Fruit fly (Drosophila melanogaster) whole organism, wandering third instar larva: Measurements from ENCODE around the gene alpha-Man-Ib.
A peak's percentile ranks its signal among the peaks of the same experiment; 100 is the strongest.

Experiments used
- Abd-B ChIP-seq: fragments of >200 bp; optimal IDR thresholded peaks from 2 replicates; lab custom pipeline; 2017; ENCODE audit warnings: missing biosample characterization, missing genetic modification characterization
- CG32264 ChIP-seq: fragments of 200-800 bp; sonication (Bioruptor generic); optimal IDR thresholded peaks from 2 replicates; lab custom pipeline; 2016; ENCODE audit warnings: missing biosample characterization, missing genetic modification characterization
- CrebA ChIP-seq: fragments of 200-800 bp; sonication (Bioruptor generic); optimal IDR thresholded peaks from 2 replicates; lab custom pipeline; 2016; ENCODE audit warnings: missing biosample characterization, mild to moderate bottlenecking, missing genetic modification characterization, borderline replicate concordance
- Dfd ChIP-seq: fragments of >200 bp; optimal IDR thresholded peaks from 2 replicates; lab custom pipeline; 2017; ENCODE audit warnings: missing biosample characterization, missing genetic modification characterization
- Dif ChIP-seq: fragments of 200-275, 200-300 bp; sonication (Bioruptor generic); optimal IDR thresholded peaks from 2 replicates; lab custom pipeline; 2018; ENCODE audit warnings: missing biosample characterization, missing genetic modification characterization; ENCODE audit not compliant: partially characterized antibody
- GATAd ChIP-seq: sonication (Bioruptor generic); optimal IDR thresholded peaks from 2 replicates; lab custom pipeline; 2016; ENCODE audit warnings: missing biosample characterization, missing genetic modification characterization
- Hnf4 ChIP-seq: fragments of 200-800 bp; sonication (Bioruptor generic); optimal IDR thresholded peaks from 2 replicates; lab custom pipeline; 2016; ENCODE audit warnings: missing biosample characterization, mild to moderate bottlenecking, missing genetic modification characterization
- Hr78 ChIP-seq: fragments of >200 bp; optimal IDR thresholded peaks from 2 replicates; lab custom pipeline; 2017; ENCODE audit warnings: missing biosample characterization, missing genetic modification characterization
- Hr83 ChIP-seq: fragments of 200-300 bp; sonication (Bioruptor generic); optimal IDR thresholded peaks from 2 replicates; lab custom pipeline; 2016; ENCODE audit warnings: missing biosample characterization, mild to moderate bottlenecking, missing genetic modification characterization, moderate library complexity; ENCODE audit not compliant: poor library complexity, severe bottlenecking
- Mio ChIP-seq: sonication (Bioruptor generic); optimal IDR thresholded peaks from 2 replicates; lab custom pipeline; 2016; ENCODE audit warnings: missing biosample characterization, missing genetic modification characterization
- Rel ChIP-seq, 2 experiments: fragments of 200-800 bp; sonication (Bioruptor generic) in 1 of 2; optimal IDR thresholded peaks; 2 replicates in 1 of 2; 3 replicates in 1 of 2; lab custom pipeline; 2016 to 2019; ENCODE audit warnings: mild to moderate bottlenecking in 2 of 2, missing biosample characterization in 2 of 2, missing genetic modification characterization in 2 of 2, moderate library complexity in 1 of 2
- Sp1 ChIP-seq: fragments of 200-800 bp; sonication (Bioruptor generic); optimal IDR thresholded peaks from 3 replicates; lab custom pipeline; 2019; ENCODE audit warnings: missing biosample characterization, mild to moderate bottlenecking, missing genetic modification characterization, moderate library complexity
- Vsx2 ChIP-seq: fragments of 200-300, 225-300 bp; sonication (Bioruptor generic); optimal IDR thresholded peaks from 2 replicates; lab custom pipeline; 2018; ENCODE audit warnings: missing biosample characterization, missing genetic modification characterization; ENCODE audit not compliant: partially characterized antibody
- dl ChIP-seq, 2 experiments: fragments of 175-275, 200-275 bp in 1 of 2; fragments of 200-275 bp in 1 of 2; sonication (Bioruptor generic); optimal IDR thresholded peaks; lab custom pipeline; 2018; ENCODE audit warnings: mild to moderate bottlenecking in 2 of 2, missing biosample characterization in 2 of 2, missing genetic modification characterization in 2 of 2, moderate library complexity in 2 of 2; ENCODE audit not compliant: partially characterized antibody in 2 of 2, insufficient read depth in 1 of 2
- foxo ChIP-seq, 2 experiments: fragments of 200-800 bp; sonication (Bioruptor generic); optimal IDR thresholded peaks; 2 replicates in 1 of 2; 3 replicates in 1 of 2; lab custom pipeline; 2016 to 2017; ENCODE audit warnings: missing biosample characterization in 2 of 2, missing genetic modification characterization in 2 of 2
- fru ChIP-seq: fragments of 200-800 bp; sonication (Bioruptor generic); optimal IDR thresholded peaks from 3 replicates; lab custom pipeline; 2016; ENCODE audit warnings: missing biosample characterization, mild to moderate bottlenecking, missing genetic modification characterization
- h ChIP-seq: fragments of 200-800 bp; sonication (Bioruptor generic); optimal IDR thresholded peaks from 3 replicates; lab custom pipeline; 2016; ENCODE audit warnings: missing biosample characterization, mild to moderate bottlenecking, missing genetic modification characterization
- jim ChIP-seq: fragments of 175-275, 200-325 bp; sonication (Bioruptor generic); optimal IDR thresholded peaks from 2 replicates; lab custom pipeline; 2016; ENCODE audit warnings: missing biosample characterization, mild to moderate bottlenecking, missing genetic modification characterization
- lola ChIP-seq: fragments of >200 bp; optimal IDR thresholded peaks from 2 replicates; lab custom pipeline; 2017; ENCODE audit warnings: missing biosample characterization, missing genetic modification characterization
- pan ChIP-seq: fragments of >200 bp; optimal IDR thresholded peaks from 2 replicates; lab custom pipeline; 2017
- rgr ChIP-seq: fragments of 200-800 bp; sonication (Bioruptor generic); optimal IDR thresholded peaks from 3 replicates; lab custom pipeline; 2016; ENCODE audit warnings: missing biosample characterization, mild to moderate bottlenecking, missing genetic modification characterization
- sage ChIP-seq: fragments of 200-800 bp; sonication (Bioruptor generic); optimal IDR thresholded peaks from 2 replicates; lab custom pipeline; 2016; ENCODE audit warnings: missing biosample characterization, mild to moderate bottlenecking, missing genetic modification characterization
- sv ChIP-seq: fragments of 200-800 bp; sonication (Bioruptor generic); optimal IDR thresholded peaks from 3 replicates; lab custom pipeline; 2016; ENCODE audit warnings: missing biosample characterization, missing genetic modification characterization
- tai ChIP-seq: sonication (Bioruptor generic); optimal IDR thresholded peaks from 2 replicates; lab custom pipeline; 2016; ENCODE audit warnings: missing biosample characterization, missing genetic modification characterization

The alpha-Man-Ib gene

DNA sequence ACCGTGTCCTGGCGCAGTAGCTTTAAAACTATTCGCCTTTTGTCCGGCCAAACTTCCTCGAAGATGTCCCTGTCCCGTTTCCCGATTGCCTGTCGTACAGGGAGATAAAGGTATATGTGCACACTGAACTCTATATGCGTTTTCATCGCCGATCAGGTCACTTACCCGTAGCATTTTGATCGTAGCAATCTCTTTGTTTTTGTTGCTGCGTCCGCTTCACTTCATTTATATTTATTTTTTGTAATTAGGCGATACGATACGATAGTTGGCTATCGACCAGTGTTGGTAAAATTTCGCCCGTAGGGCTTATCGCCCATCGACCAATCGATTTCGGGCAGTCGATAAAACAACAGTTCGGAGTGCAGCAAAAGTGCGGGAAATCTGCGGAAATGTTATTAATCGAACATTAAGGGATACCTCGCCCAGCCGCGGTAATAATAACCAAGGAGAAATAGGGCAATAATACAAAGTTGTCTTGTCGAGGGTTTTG is 49.9 kb downstream of the alpha-Man-Ib start, which contains the start of the genes Cul5 and Bicra:
Gene Cul5, minus strand, starts transcription at position 259 of the 490 bp plus-strand sequence.
Gene Bicra, plus strand, starts transcription at position 324 of the 490 bp plus-strand sequence.
- no peak for TF ChIP-seq pan (lab: Kevin White, UChicago)
- no peak for TF ChIP-seq Dif (GFP tag; lab: Kevin White, UChicago)
- TF ChIP-seq rgr (GFP tag; lab: Kevin White, UChicago) = peak; percentile 16
- no peak for TF ChIP-seq Mio (GFP tag; lab: Kevin White, UChicago)
- peak; percentile 62 for TF ChIP-seq Vsx2 (GFP tag; lab: Kevin White, UChicago)
- TF ChIP-seq Rel (GFP tag; optimal IDR thresholded peaks at IDR 0.05; lab: Kevin White, UChicago) = no peak
- TF ChIP-seq Rel (tag; optimal IDR thresholded peaks at IDR 0.05; lab: Kevin White, UChicago) = peak; percentile 49
- peak; percentile 39 for TF ChIP-seq Hr83 (GFP tag; lab: Kevin White, UChicago)
- TF ChIP-seq Sp1 (GFP tag; lab: Kevin White, UChicago) = no peak
- TF ChIP-seq tai (GFP tag; lab: Kevin White, UChicago) = no peak
- peak; percentile 44 for TF ChIP-seq h
- TF ChIP-seq Hr78 (GFP tag; lab: Kevin White, UChicago) = no peak
- no peak for TF ChIP-seq Dfd (GFP tag; lab: Kevin White, UChicago)
- no peak for TF ChIP-seq Abd-B (GFP tag; lab: Kevin White, UChicago)
- TF ChIP-seq lola (GFP tag; lab: Kevin White, UChicago) = no peak
- TF ChIP-seq jim (GFP tag; lab: Kevin White, UChicago) = no peak
- TF ChIP-seq dl (GFP tag; optimal IDR thresholded peaks at IDR 0.05; lab: Kevin White, UChicago; ENCODE audit: insufficient read depth in 1 of 2, partially characterized antibody in 2 of 2) = no peak
- TF ChIP-seq CG32264 = peak; percentile 20

DNA sequence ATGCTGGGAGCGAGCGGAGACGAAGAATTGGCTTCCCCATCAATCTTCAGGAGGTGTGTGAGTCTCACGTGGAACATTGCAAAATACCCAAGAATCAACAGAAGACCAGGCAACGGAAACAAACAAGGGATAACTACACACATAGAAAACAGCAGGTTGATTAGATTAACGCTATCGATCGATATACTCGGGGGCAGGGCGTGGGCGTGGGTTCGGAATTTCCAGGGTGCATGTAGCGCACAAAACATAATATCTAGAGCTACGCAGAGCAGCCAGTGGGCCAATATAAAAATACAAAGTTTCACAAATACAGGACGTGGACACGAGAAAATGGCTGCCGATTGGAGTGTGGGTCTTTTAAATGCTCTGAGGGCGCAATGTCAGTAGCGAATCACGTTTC is 53.2 kb downstream of the alpha-Man-Ib start:
- TF ChIP-seq rgr (GFP tag; lab: Kevin White, UChicago) (no peak), Hr83 (GFP tag; lab: Kevin White, UChicago) (no peak), GATAd (GFP tag; lab: Kevin White, UChicago) (no peak), fru (GFP tag; lab: Kevin White, UChicago) (no peak), sage (GFP tag; lab: Kevin White, UChicago) (no peak), Hr78 (GFP tag; lab: Kevin White, UChicago) (no peak), foxo (GFP tag; optimal IDR thresholded peaks at IDR 0.05; lab: Kevin White, UChicago) (no peak), sv (no peak), jim (GFP tag; lab: Kevin White, UChicago) (no peak), CrebA (GFP tag; lab: Kevin White, UChicago) (no peak), Hnf4 (no peak), h (no peak)
